Fruit fly (Drosophila melanogaster) whole organism, pupa: ENCODE results near the gene CG14230.

Experiments used
- CG10348 ChIP-seq: fragments of 200-800 bp; sonication (Bioruptor generic); IDR thresholded peaks from 2 replicates; pipeline ENCODE4 v1.3.6; 2022; ENCODE audit warnings: missing biosample characterization, missing genetic modification characterization
- CG12605 ChIP-seq: fragments of 200-800 bp; sonication (Bioruptor generic); IDR thresholded peaks from 2 replicates; pipeline ENCODE4 v1.3.6; 2022; ENCODE audit warnings: missing biosample characterization, missing genetic modification characterization
- CG13204 ChIP-seq: fragments of 200-800 bp; sonication (Bioruptor generic); optimal IDR thresholded peaks from 2 replicates; lab custom pipeline; 2018; ENCODE audit warnings: missing biosample characterization, mild to moderate bottlenecking, missing genetic modification characterization, moderate library complexity
- CG14655 ChIP-seq: fragments of 200-800 bp; sonication (Bioruptor generic); optimal IDR thresholded peaks from 3 replicates; lab custom pipeline; 2017; ENCODE audit warnings: mild to moderate bottlenecking, missing biosample characterization, missing genetic modification reagents, missing genetic modification characterization
- CG15710 ChIP-seq: fragments of 200-800 bp; sonication (Bioruptor generic); optimal IDR thresholded peaks from 2 replicates; lab custom pipeline; 2018; ENCODE audit warnings: missing biosample characterization, mild to moderate bottlenecking, missing genetic modification characterization, moderate library complexity
- CG17806 ChIP-seq: fragments of 200-800 bp; sonication (Bioruptor generic); optimal IDR thresholded peaks from 2 replicates; lab custom pipeline; 2018; ENCODE audit warnings: missing biosample characterization, mild to moderate bottlenecking, missing genetic modification characterization, moderate library complexity
- CG32121 ChIP-seq: fragments of 200-800 bp; sonication (Bioruptor generic); IDR thresholded peaks from 2 replicates; pipeline ENCODE4 v1.3.6; 2022; ENCODE audit warnings: missing biosample characterization, missing genetic modification characterization
- CG34367 ChIP-seq: fragments of 200-800 bp; sonication (Bioruptor generic); optimal IDR thresholded peaks from 2 replicates; lab custom pipeline; 2018; ENCODE audit warnings: missing biosample characterization, mild to moderate bottlenecking, missing genetic modification characterization
- CG4496 ChIP-seq: fragments of 200-800 bp; sonication (Bioruptor generic); IDR thresholded peaks from 3 replicates; pipeline ENCODE4 v1.3.6; 2022; ENCODE audit warnings: missing biosample characterization, missing genetic modification characterization
- CG8159 ChIP-seq: fragments of 200-800 bp; sonication (Bioruptor generic); optimal IDR thresholded peaks from 3 replicates; lab custom pipeline; 2018; ENCODE audit warnings: missing biosample characterization, mild to moderate bottlenecking, missing genetic modification characterization, moderate library complexity
- CG8301 ChIP-seq: fragments of 200-800 bp; sonication (Bioruptor generic); optimal IDR thresholded peaks from 2 replicates; lab custom pipeline; 2018; ENCODE audit warnings: missing biosample characterization, mild to moderate bottlenecking, missing genetic modification characterization
- CG9948 ChIP-seq: fragments of 200-800 bp; sonication (Bioruptor generic); optimal IDR thresholded peaks from 2 replicates; lab custom pipeline; 2018; ENCODE audit warnings: missing biosample characterization, mild to moderate bottlenecking, missing genetic modification characterization, moderate library complexity
- D1 ChIP-seq: fragments of 200-800 bp; sonication (Bioruptor generic); optimal IDR thresholded peaks from 2 replicates; lab custom pipeline; 2018; ENCODE audit warnings: missing biosample characterization, mild to moderate bottlenecking, missing genetic modification characterization, moderate library complexity
- EcR ChIP-seq: fragments of 200-800 bp; sonication (Bioruptor generic); optimal IDR thresholded peaks from 3 replicates; lab custom pipeline; 2019; ENCODE audit warnings: missing biosample characterization, missing genetic modification characterization, mild to moderate bottlenecking, moderate library complexity, missing genetic modification reagents
- Ets98B ChIP-seq: fragments of 200-800 bp; sonication (Bioruptor generic); IDR thresholded peaks from 2 replicates; pipeline ENCODE4 v1.3.6; 2022; ENCODE audit warnings: missing biosample characterization, missing genetic modification characterization
- Pif1A ChIP-seq: fragments of 200-800 bp; sonication (Bioruptor generic); optimal IDR thresholded peaks from 3 replicates; lab custom pipeline; 2016; ENCODE audit warnings: missing biosample characterization, missing genetic modification characterization
- Pif1B ChIP-seq: fragments of 200-800 bp; sonication (Bioruptor generic); optimal IDR thresholded peaks from 3 replicates; lab custom pipeline; 2016; ENCODE audit warnings: missing biosample characterization, missing genetic modification characterization
- Snoo ChIP-seq: fragments of 200-800 bp; sonication (Bioruptor generic); optimal IDR thresholded peaks from 3 replicates; lab custom pipeline; 2017; ENCODE audit warnings: missing biosample characterization, mild to moderate bottlenecking, missing genetic modification characterization, inconsistent platforms
- fd96Ca ChIP-seq: fragments of 200-800 bp; sonication (Bioruptor generic); IDR thresholded peaks from 3 replicates; pipeline ENCODE4 v1.3.6; 2022; ENCODE audit warnings: missing biosample characterization, missing genetic modification characterization
- gl ChIP-seq: fragments of 200-800 bp; sonication (Bioruptor generic); optimal IDR thresholded peaks from 2 replicates; lab custom pipeline; 2018; ENCODE audit warnings: missing biosample characterization, mild to moderate bottlenecking, missing genetic modification characterization
- rn ChIP-seq: fragments of 200-800 bp; sonication (Bioruptor generic); IDR thresholded peaks from 2 replicates; pipeline ENCODE4 v1.3.6; 2022; ENCODE audit warnings: missing biosample characterization, missing genetic modification characterization

The CG14230 gene

DNA sequence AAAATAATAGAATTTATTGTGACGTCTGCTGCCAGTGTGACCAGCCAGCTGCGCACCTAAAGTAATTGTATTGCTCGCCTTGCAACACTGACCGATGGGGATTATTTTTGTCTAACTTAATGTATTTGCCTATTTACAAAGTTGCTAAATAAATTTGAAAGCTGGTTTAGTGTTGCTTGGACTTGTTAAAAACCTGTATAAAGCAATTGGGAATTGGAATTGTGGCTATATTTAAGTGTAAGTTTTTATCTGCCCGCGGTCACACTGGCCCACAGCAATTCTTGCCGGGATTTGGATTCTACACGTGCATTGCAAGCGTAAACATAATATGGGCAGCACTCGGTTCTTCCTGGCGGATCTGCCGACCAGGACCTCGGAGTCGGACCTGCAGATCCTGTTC lies at the start of gene CG14230, which contains the start of gene CG14232:
Gene CG14230 (plus strand): TSS at position 94 of the 400 bp plus-strand sequence.
Gene CG14232 (minus strand): TSS at position 177 of the 400 bp plus-strand sequence.
- TF ChIP-seq CG15710, result peak; percentile 5
- TF ChIP-seq Snoo (tag; lab: Kevin White, UChicago), result no peak
- TF ChIP-seq, all 21 proteins: peak for 1

DNA sequence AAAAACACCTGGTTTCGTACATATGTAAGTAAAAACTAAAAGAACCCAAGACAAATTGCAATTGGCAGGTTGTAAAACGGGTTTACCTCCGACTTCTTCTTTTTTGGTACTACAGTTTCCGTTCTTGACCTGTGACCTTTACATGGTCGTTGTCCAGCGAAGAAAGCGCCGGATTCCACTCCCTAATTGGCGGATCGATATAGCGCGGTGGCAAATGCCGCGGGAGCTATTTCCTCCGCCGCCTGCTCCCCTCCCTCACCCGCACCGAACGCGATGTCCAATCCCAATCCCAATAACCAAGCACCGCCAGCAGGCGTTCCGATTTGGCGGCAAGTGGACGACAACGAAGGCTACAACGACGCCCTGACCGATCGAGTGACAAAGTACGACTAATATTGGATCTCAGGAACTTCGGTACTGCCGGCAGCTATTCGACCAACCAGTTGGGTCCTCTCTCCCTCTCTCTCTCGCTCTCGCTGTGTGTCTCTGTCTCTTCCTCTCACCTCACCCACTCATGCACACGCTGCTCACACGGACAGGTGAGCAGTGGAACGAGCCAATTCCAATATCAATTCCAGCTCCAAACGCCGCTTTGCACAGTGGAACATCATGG lies 41.3 kb upstream of the CG14230 start:
- no peak for TF ChIP-seq CG10348
- peak; percentile 45; the same call in 1 of the 3 replicates for TF ChIP-seq fd96Ca (GFP tag; lab: Robert Waterston, UW)
- TF ChIP-seq Snoo (tag; lab: Kevin White, UChicago), result no peak
- peak; percentile 42; the same call in 1 of the 2 replicates for TF ChIP-seq Ets98B (GFP tag; lab: Robert Waterston, UW)
- no peak for TF ChIP-seq CG8159 (tag; lab: Kevin White, UChicago)
- TF ChIP-seq gl (tag; lab: Kevin White, UChicago), result no peak
- TF ChIP-seq CG17806, result no peak
- no peak for TF ChIP-seq CG15710
- peak; percentile 48; the same call in 1 of the 2 replicates for TF ChIP-seq CG32121 (GFP tag; lab: Robert Waterston, UW)
- TF ChIP-seq CG12605 (GFP tag; lab: Robert Waterston, UW), result no peak
- TF ChIP-seq EcR (GFP tag; lab: Kevin White, UChicago), result peak; percentile 41
- TF ChIP-seq Pif1B (GFP tag; lab: Kevin White, UChicago), result no peak
- TF ChIP-seq CG14655, result no peak
- no peak for TF ChIP-seq D1 (tag; lab: Kevin White, UChicago)
- no peak for TF ChIP-seq CG9948 (tag; lab: Kevin White, UChicago)
- peak; percentile 61 for TF ChIP-seq CG4496
- TF ChIP-seq Pif1A (GFP tag; lab: Kevin White, UChicago), result no peak
- TF ChIP-seq rn, result no peak
- no peak for TF ChIP-seq CG8301 (tag; lab: Kevin White, UChicago)
- no peak for TF ChIP-seq CG34367 (tag; lab: Kevin White, UChicago)
- peak; percentile 27 for TF ChIP-seq CG13204 (GFP tag; lab: Kevin White, UChicago)
- TF ChIP-seq, all 21 proteins: peak for 6

DNA sequence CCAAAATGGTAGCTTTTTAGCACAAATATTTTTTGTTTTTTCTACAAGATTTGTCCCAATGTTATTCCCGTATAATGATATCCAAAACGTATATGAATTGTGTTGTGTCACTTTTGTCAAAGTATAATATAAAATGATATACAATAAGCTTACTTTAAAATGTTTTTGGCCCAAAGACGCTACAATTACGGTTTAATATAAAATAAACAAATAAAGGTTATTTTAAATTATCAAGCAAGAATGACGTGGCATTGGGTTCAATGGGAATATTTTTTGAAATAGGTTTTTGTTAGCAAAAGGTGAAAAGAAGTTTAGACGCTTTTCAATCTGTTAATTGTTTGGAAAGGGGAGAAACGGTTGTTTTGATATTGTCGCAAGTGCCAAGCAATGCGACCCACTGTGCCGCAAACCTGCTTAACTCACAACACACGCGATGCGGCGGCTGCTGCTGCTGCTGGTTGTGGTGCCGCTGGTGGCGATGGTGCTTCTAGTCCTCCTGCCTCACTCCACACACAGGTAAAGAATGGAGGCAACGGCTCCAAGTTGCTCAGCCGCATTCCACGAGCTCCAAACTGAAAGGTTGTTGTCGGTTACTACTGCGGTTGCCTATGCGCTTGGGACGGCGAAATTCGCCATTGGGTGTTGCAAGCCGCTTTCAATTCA lies 40.6 kb upstream of the CG14230 start:
- TF ChIP-seq D1 (tag; lab: Kevin White, UChicago), result no peak
- peak; percentile 53 for TF ChIP-seq Snoo (tag; lab: Kevin White, UChicago)
- peak; percentile 48 for TF ChIP-seq CG9948 (tag; lab: Kevin White, UChicago)
- no peak for TF ChIP-seq CG4496
- TF ChIP-seq rn, result no peak
- TF ChIP-seq CG10348, result no peak
- TF ChIP-seq Pif1A (GFP tag; lab: Kevin White, UChicago), result peak; percentile 16
- TF ChIP-seq CG12605 (GFP tag; lab: Robert Waterston, UW), result no peak
- TF ChIP-seq EcR (GFP tag; lab: Kevin White, UChicago), result peak; percentile 72
- no peak for TF ChIP-seq CG14655
- no peak for TF ChIP-seq Ets98B (GFP tag; lab: Robert Waterston, UW)
- peak; percentile 51 for TF ChIP-seq Pif1B (GFP tag; lab: Kevin White, UChicago)
- TF ChIP-seq CG32121 (GFP tag; lab: Robert Waterston, UW), result no peak
- no peak for TF ChIP-seq fd96Ca (GFP tag; lab: Robert Waterston, UW)
- TF ChIP-seq CG8301 (tag; lab: Kevin White, UChicago), result peak; percentile 52
- peak; percentile 15 for TF ChIP-seq CG17806
- peak; percentile 72 for TF ChIP-seq CG8159 (tag; lab: Kevin White, UChicago)
- peak; percentile 22 for TF ChIP-seq CG34367 (tag; lab: Kevin White, UChicago)
- peak; percentile 54 for TF ChIP-seq CG15710
- no peak for TF ChIP-seq gl (tag; lab: Kevin White, UChicago)
- TF ChIP-seq CG13204 (GFP tag; lab: Kevin White, UChicago), result peak; percentile 25

DNA sequence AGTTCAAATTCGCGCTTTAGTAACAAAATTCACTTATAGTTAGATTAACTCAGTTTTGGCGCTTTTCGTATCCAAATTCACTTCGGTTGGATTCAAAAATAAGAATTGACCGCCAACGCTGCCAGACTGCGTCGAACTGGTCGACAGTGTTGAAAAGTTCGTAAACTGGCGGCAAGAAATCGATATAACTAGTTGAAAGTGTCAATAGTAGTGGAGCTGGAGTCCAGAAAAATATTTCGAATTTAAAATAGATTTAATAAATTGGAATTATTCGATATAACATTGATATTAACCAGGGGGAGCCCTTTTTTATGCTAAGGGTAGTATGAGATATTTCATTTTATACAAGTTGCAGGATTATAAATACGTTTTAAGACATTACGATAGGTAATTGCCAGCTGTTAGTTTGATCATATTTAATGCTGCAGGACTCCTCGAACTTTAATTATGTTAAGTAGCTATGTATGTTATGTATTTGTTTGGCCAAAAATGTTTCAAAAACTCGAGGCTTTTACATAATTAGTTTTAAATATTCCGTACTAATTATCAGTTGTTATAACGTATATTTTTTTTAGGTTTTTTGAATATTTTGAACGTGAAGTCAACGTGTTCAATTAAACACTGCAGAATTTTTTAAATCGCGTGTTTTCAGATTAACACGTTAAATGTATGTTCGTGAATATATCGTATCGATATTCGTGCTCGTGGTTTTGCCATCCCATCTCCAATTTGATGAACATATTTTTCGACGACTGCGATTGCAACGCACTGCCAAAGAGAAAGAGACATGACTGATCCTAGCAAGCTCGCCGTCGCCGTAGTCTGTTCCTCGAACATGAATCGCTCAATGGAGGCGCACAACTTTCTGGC lies 39.9 kb upstream of the CG14230 start, which contains the start of the genes CG14223 and Ssu72:
Gene CG14223 (minus strand): TSS at position 113 of the 870 bp plus-strand sequence.
Gene Ssu72 (plus strand): TSS at position 703 of the 870 bp plus-strand sequence.
- TF ChIP-seq CG9948 (tag; lab: Kevin White, UChicago) (no peak), EcR (GFP tag; lab: Kevin White, UChicago) (no peak), CG17806 (no peak), CG15710 (no peak), CG14655 (no peak), Pif1B (GFP tag; lab: Kevin White, UChicago) (no peak)
- TF ChIP-seq, all 21 proteins: peak for 0

DNA sequence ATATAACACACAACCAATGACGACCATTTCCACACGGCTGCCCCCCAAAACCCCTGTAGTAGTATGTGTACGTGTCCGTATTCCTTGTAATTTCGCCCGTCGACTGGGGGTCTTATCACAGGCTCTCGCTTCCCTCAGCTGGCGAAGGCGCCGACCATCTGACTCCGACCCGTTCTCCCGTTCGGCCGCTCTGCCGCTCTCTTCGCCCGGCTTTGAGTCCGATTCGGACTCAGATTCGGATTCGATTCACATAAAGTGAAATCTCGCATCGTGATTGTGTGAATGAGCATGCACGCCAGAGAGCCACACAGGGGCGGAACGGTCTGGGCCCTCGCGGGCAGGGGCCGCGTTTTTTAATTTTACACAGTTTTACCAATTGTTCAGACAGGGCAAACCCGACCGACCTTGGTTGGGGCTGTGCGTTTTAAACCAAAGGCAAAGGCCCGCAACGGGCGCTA lies 38.3 kb upstream of the CG14230 start:
- TF ChIP-seq CG14655, result peak; percentile 36
- peak; percentile 43 for TF ChIP-seq Snoo (tag; lab: Kevin White, UChicago)
- TF ChIP-seq Ets98B (GFP tag; lab: Robert Waterston, UW), result peak; percentile 61; the same call in 1 of the 2 replicates
- TF ChIP-seq CG17806, result no peak
- peak; percentile 46 for TF ChIP-seq EcR (GFP tag; lab: Kevin White, UChicago)
- peak; percentile 6 for TF ChIP-seq Pif1B (GFP tag; lab: Kevin White, UChicago)
- TF ChIP-seq CG15710, result peak; percentile 15
- TF ChIP-seq rn, result 0 out of 2 replicates have a peak, but pooled peaks have one; percentile 27
- no peak for TF ChIP-seq gl (tag; lab: Kevin White, UChicago)
- peak; percentile 77 for TF ChIP-seq CG13204 (GFP tag; lab: Kevin White, UChicago)
- TF ChIP-seq CG34367 (tag; lab: Kevin White, UChicago), result no peak
- TF ChIP-seq CG8159 (tag; lab: Kevin White, UChicago), result peak; percentile 32
- TF ChIP-seq fd96Ca (GFP tag; lab: Robert Waterston, UW), result peak; percentile 74
- peak; percentile 48; the same call in 1 of the 2 replicates for TF ChIP-seq CG32121 (GFP tag; lab: Robert Waterston, UW)
- no peak for TF ChIP-seq CG9948 (tag; lab: Kevin White, UChicago)
- TF ChIP-seq CG4496, result peak; percentile 72
- no peak for TF ChIP-seq Pif1A (GFP tag; lab: Kevin White, UChicago)
- TF ChIP-seq CG10348, result no peak
- TF ChIP-seq CG12605 (GFP tag; lab: Robert Waterston, UW), result peak; percentile 50
- no peak for TF ChIP-seq D1 (tag; lab: Kevin White, UChicago)
- peak; percentile 11 for TF ChIP-seq CG8301 (tag; lab: Kevin White, UChicago)
